Fruit fly (Drosophila melanogaster): ENCODE measurements around the gene CG1486.

The CG1486 gene

dm6 chrX:21366311-21366990 is 42.6 kb downstream of the CG1486 start (continued):
- peak; percentile 63 for TF ChIP-seq YL-1 (GFP tag; optimal IDR thresholded peaks at IDR 0.05)
- no peak for TF ChIP-seq CG10565 (GFP tag; optimal IDR thresholded peaks at IDR 0.05)
- peak; percentile 84 for TF ChIP-seq klu (GFP tag; IDR thresholded peaks at IDR 0.05)
- TF ChIP-seq Poxn (GFP tag; IDR thresholded peaks at IDR 0.05): peak; percentile 74
- TF ChIP-seq tll (GFP tag; optimal IDR thresholded peaks at IDR 0.05): no peak
- TF ChIP-seq hkb (optimal IDR thresholded peaks at IDR 0.05): no peak
- TF ChIP-seq hkb (GFP tag; IDR thresholded peaks at IDR 0.05): peak; percentile 92
- peak; percentile 86 for TF ChIP-seq CG32767 (GFP tag; IDR thresholded peaks at IDR 0.05)
- peak; percentile 71 for TF ChIP-seq CG16779 (GFP tag; IDR thresholded peaks at IDR 0.05)
- TF ChIP-seq Dp (GFP tag; optimal IDR thresholded peaks at IDR 0.05): peak; percentile 10
- no peak for TF ChIP-seq Lpt (GFP tag; optimal IDR thresholded peaks at IDR 0.05)
- peak; percentile 73 for TF ChIP-seq CG6272 (GFP tag; IDR thresholded peaks at IDR 0.05)
- TF ChIP-seq CG30403 (GFP tag; optimal IDR thresholded peaks at IDR 0.05): peak; percentile 92
- TF ChIP-seq scrt (GFP tag; optimal IDR thresholded peaks at IDR 0.05): peak; percentile 90
- peak; percentile 94 for TF ChIP-seq dysf (GFP tag; IDR thresholded peaks at IDR 0.05)
- TF ChIP-seq ap (GFP tag; IDR thresholded peaks at IDR 0.05): peak; percentile 57
- TF ChIP-seq luna (GFP tag; optimal IDR thresholded peaks at IDR 0.05): no peak
- TF ChIP-seq tio (GFP tag; optimal IDR thresholded peaks at IDR 0.05): peak; percentile 91
- TF ChIP-seq CG42726 (GFP tag; IDR thresholded peaks at IDR 0.05; ENCODE audit: partially characterized antibody): 0 out of 2 replicates have a peak, but pooled peaks have one; percentile 12
- peak; percentile 70 for TF ChIP-seq Usf (GFP tag; optimal IDR thresholded peaks at IDR 0.05)
- TF ChIP-seq CG8290 (GFP tag; optimal IDR thresholded peaks at IDR 0.05): peak; percentile 59
- peak in 1 of 2 experiments; percentile 69 for TF ChIP-seq CG8290 (tag; optimal IDR thresholded peaks at IDR 0.05)
- TF ChIP-seq CG11398 (GFP tag; optimal IDR thresholded peaks at IDR 0.05): no peak
- peak; percentile 89 for TF ChIP-seq gsb-n (tag; optimal IDR thresholded peaks at IDR 0.05)
- TF ChIP-seq Neu2 (GFP tag; optimal IDR thresholded peaks at IDR 0.05; ENCODE audit: borderline replicate concordance): no peak
- TF ChIP-seq Med (GFP tag): peak; percentile 91
- TF ChIP-seq br (optimal IDR thresholded peaks at IDR 0.05): no peak
- no peak for TF ChIP-seq her (GFP tag; optimal IDR thresholded peaks at IDR 0.05)
- TF ChIP-seq ash1 (GFP tag; optimal IDR thresholded peaks at IDR 0.05): peak; percentile 57
- peak; percentile 73 for TF ChIP-seq ham (GFP tag; IDR thresholded peaks at IDR 0.05)
- peak; percentile 74 for TF ChIP-seq al (GFP tag; IDR thresholded peaks at IDR 0.05)
- peak; percentile 80 for TF ChIP-seq kay (GFP tag; optimal IDR thresholded peaks at IDR 0.05)
- 0 out of 3 replicates have a peak, but pooled peaks have one; percentile 61 for TF ChIP-seq CG2199 (GFP tag; IDR thresholded peaks at IDR 0.05)
- TF ChIP-seq MESR4 (GFP tag; optimal IDR thresholded peaks at IDR 0.05): peak; percentile 9
- peak; percentile 42 for TF ChIP-seq CG15073 (GFP tag; optimal IDR thresholded peaks at IDR 0.05)
- peak; percentile 23; the same call in 1 of the 2 replicates for TF ChIP-seq bbx (GFP tag; IDR thresholded peaks at IDR 0.05; ENCODE audit: partially characterized antibody)
- TF ChIP-seq Ravus (GFP tag; IDR thresholded peaks at IDR 0.05): peak; percentile 80
- peak; percentile 90 for TF ChIP-seq CG6854 (GFP tag; optimal IDR thresholded peaks at IDR 0.05)
- TF ChIP-seq Hr39 (optimal IDR thresholded peaks at IDR 0.05): no peak
- no peak for TF ChIP-seq eve (GFP tag; optimal IDR thresholded peaks at IDR 0.05)
- TF ChIP-seq CG6813 (GFP tag; optimal IDR thresholded peaks at IDR 0.05): peak; percentile 90
- TF ChIP-seq Taf1 (GFP tag; IDR thresholded peaks at IDR 0.05): peak; percentile 71
- TF ChIP-seq dan (GFP tag; IDR thresholded peaks at IDR 0.05): no peak
- TF ChIP-seq slbo (GFP tag; IDR thresholded peaks at IDR 0.05): peak; percentile 93
- TF ChIP-seq sug (tag; optimal IDR thresholded peaks at IDR 0.05): peak; percentile 86
- TF ChIP-seq CG12155 (GFP tag; optimal IDR thresholded peaks at IDR 0.05): peak; percentile 83
- no peak for TF ChIP-seq zf30C (GFP tag; optimal IDR thresholded peaks at IDR 0.05)
- TF ChIP-seq cg (GFP tag; optimal IDR thresholded peaks at IDR 0.05): peak; percentile 12
- TF ChIP-seq CG9817 (tag; optimal IDR thresholded peaks at IDR 0.05): peak; percentile 89
- TF ChIP-seq shn (GFP tag; optimal IDR thresholded peaks at IDR 0.05): peak; percentile 26
- no peak for TF ChIP-seq gt (GFP tag; IDR thresholded peaks at IDR 0.05)
- peak; percentile 63 for TF ChIP-seq CG2120 (GFP tag; optimal IDR thresholded peaks at IDR 0.05)
